Fruit fly (Drosophila melanogaster): ENCODE data around the gene CG7970.

DNA sequence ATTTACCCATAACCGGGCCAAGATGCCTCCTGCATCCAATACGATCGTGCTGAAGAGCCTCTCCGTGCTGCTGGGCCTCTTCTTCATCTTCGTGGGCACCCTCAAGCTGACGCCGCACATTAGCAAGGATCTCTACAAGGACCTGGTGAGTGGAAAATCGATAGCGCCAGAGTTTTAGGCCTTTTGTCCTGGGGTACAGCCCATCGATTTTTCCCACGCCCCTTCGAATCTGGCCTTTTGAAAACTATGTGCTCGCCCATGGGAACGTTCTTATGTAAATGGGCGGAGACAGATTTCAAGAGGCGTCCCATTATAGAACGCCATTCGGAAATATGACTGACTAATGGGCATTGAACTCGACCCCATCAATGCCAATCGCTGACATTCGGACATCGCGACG is 3.2 kb upstream of the CG7970 start:
- TF ChIP-seq ttk (optimal IDR thresholded peaks at IDR 0.05), result no peak
- TF ChIP-seq insv (optimal IDR thresholded peaks at IDR 0.05), result no peak
- no peak for TF ChIP-seq Myc (optimal IDR thresholded peaks at IDR 0.05)
- TF ChIP-seq psq (optimal IDR thresholded peaks at IDR 0.05), result no peak
- no peak for TF ChIP-seq Sin3A (optimal IDR thresholded peaks at IDR 0.05)
- TF ChIP-seq h (optimal IDR thresholded peaks at IDR 0.05), result no peak
